Fruit fly (Drosophila melanogaster) S2 (cell line): ENCODE data around the gene CG7227.

Experiments
- CG8478 ChIP-seq: fragments of >200 bp; optimal IDR thresholded peaks from 2 replicates; lab custom pipeline; 2018
- CTCF ChIP-seq, 2 experiments: fragments of >200 bp; optimal IDR thresholded peaks; 2 replicates each; lab custom pipeline; 2018

DNA sequence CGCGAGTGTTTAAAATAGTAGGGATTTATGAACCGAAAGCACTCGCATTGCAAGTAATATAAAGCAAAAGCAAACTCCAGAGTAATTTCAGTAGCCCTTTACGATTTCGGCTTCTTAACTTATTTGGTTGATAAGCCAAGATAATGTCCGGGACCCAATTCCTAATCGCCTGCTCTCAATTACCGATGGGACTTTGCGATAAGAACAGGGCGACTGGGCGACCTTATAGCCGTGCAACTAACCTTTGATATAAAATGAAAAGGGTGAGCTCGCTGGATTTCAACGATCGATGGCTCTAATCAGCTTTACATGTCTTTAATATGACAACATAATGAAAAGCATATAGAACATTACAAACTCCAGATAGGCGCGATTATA, at the start of gene CG7227:
- TF ChIP-seq CTCF (optimal IDR thresholded peaks at IDR 0.05; lab: Kevin White, UChicago): no peak
- TF ChIP-seq CG8478 (lab: Kevin White, UChicago): no peak
